Fruit fly (Drosophila melanogaster) whole organism, wandering third instar larva: ENCODE measurements around the gene Ost48.

ENCODE experiments used
- Abd-B ChIP-seq: fragments of >200 bp; optimal IDR thresholded peaks from 2 replicates; lab custom pipeline; 2017; ENCODE audit warnings: missing biosample characterization, missing genetic modification characterization
- CG32264 ChIP-seq: fragments of 200-800 bp; sonication (Bioruptor generic); optimal IDR thresholded peaks from 2 replicates; lab custom pipeline; 2016; ENCODE audit warnings: missing biosample characterization, missing genetic modification characterization
- CG9705 ChIP-seq: fragments of 200-800 bp; sonication (Bioruptor generic); optimal IDR thresholded peaks from 2 replicates; lab custom pipeline; 2018; ENCODE audit warnings: missing biosample characterization, mild to moderate bottlenecking, missing genetic modification characterization
- CrebA ChIP-seq: fragments of 200-800 bp; sonication (Bioruptor generic); optimal IDR thresholded peaks from 2 replicates; lab custom pipeline; 2016; ENCODE audit warnings: missing biosample characterization, mild to moderate bottlenecking, missing genetic modification characterization, borderline replicate concordance
- Dfd ChIP-seq: fragments of >200 bp; optimal IDR thresholded peaks from 2 replicates; lab custom pipeline; 2017; ENCODE audit warnings: missing biosample characterization, missing genetic modification characterization
- Dif ChIP-seq: fragments of 200-275, 200-300 bp; sonication (Bioruptor generic); optimal IDR thresholded peaks from 2 replicates; lab custom pipeline; 2018; ENCODE audit warnings: missing biosample characterization, missing genetic modification characterization; ENCODE audit not compliant: partially characterized antibody
- GATAd ChIP-seq: sonication (Bioruptor generic); optimal IDR thresholded peaks from 2 replicates; lab custom pipeline; 2016; ENCODE audit warnings: missing biosample characterization, missing genetic modification characterization
- HLH106 ChIP-seq: fragments of 200-800 bp; optimal IDR thresholded peaks from 3 replicates; lab custom pipeline; 2019; ENCODE audit warnings: missing biosample characterization, mild to moderate bottlenecking, missing genetic modification characterization, moderate library complexity
- Hnf4 ChIP-seq: fragments of 200-800 bp; sonication (Bioruptor generic); optimal IDR thresholded peaks from 2 replicates; lab custom pipeline; 2016; ENCODE audit warnings: missing biosample characterization, mild to moderate bottlenecking, missing genetic modification characterization
- Hr78 ChIP-seq: fragments of >200 bp; optimal IDR thresholded peaks from 2 replicates; lab custom pipeline; 2017; ENCODE audit warnings: missing biosample characterization, missing genetic modification characterization
- Hr83 ChIP-seq: fragments of 200-300 bp; sonication (Bioruptor generic); optimal IDR thresholded peaks from 2 replicates; lab custom pipeline; 2016; ENCODE audit warnings: missing biosample characterization, mild to moderate bottlenecking, missing genetic modification characterization, moderate library complexity; ENCODE audit not compliant: poor library complexity, severe bottlenecking
- Jra ChIP-seq: sonication (Bioruptor generic); optimal IDR thresholded peaks from 2 replicates; lab custom pipeline; 2016; ENCODE audit warnings: missing biosample characterization, missing genetic modification characterization
- Mio ChIP-seq: sonication (Bioruptor generic); optimal IDR thresholded peaks from 2 replicates; lab custom pipeline; 2016; ENCODE audit warnings: missing biosample characterization, missing genetic modification characterization
- Myc ChIP-seq: fragments of >200 bp; optimal IDR thresholded peaks from 2 replicates; lab custom pipeline; 2017
- N ChIP-seq: fragments of >200 bp; optimal IDR thresholded peaks from 2 replicates; lab custom pipeline; 2018; ENCODE audit warnings: missing biosample characterization, missing external identifiers, missing genetic modification characterization
- OdsH ChIP-seq: fragments of 200-800 bp; sonication (Bioruptor generic); optimal IDR thresholded peaks from 2 replicates; lab custom pipeline; 2016; ENCODE audit warnings: missing biosample characterization, mild to moderate bottlenecking, missing genetic modification characterization
- Sp1 ChIP-seq: fragments of 200-800 bp; sonication (Bioruptor generic); optimal IDR thresholded peaks from 3 replicates; lab custom pipeline; 2019; ENCODE audit warnings: missing biosample characterization, mild to moderate bottlenecking, missing genetic modification characterization, moderate library complexity
- Vsx2 ChIP-seq: fragments of 200-300, 225-300 bp; sonication (Bioruptor generic); optimal IDR thresholded peaks from 2 replicates; lab custom pipeline; 2018; ENCODE audit warnings: missing biosample characterization, missing genetic modification characterization; ENCODE audit not compliant: partially characterized antibody
- br ChIP-seq: fragments of 200-800 bp; sonication (Bioruptor generic); optimal IDR thresholded peaks from 2 replicates; lab custom pipeline; 2016; ENCODE audit warnings: missing biosample characterization, missing genetic modification characterization
- brk ChIP-seq: fragments of 200-800 bp; sonication (Bioruptor generic); optimal IDR thresholded peaks from 2 replicates; lab custom pipeline; 2016; ENCODE audit warnings: missing biosample characterization, mild to moderate bottlenecking, missing genetic modification characterization
- dl ChIP-seq, 2 experiments: fragments of 175-275, 200-275 bp in 1 of 2; fragments of 200-275 bp in 1 of 2; sonication (Bioruptor generic); optimal IDR thresholded peaks; lab custom pipeline; 2018; ENCODE audit warnings: mild to moderate bottlenecking in 2 of 2, missing biosample characterization in 2 of 2, missing genetic modification characterization in 2 of 2, moderate library complexity in 2 of 2; ENCODE audit not compliant: partially characterized antibody in 2 of 2, insufficient read depth in 1 of 2
- dmrt93B ChIP-seq: fragments of 200-800 bp; sonication (Bioruptor generic); optimal IDR thresholded peaks from 2 replicates; lab custom pipeline; 2018; ENCODE audit warnings: missing biosample characterization, mild to moderate bottlenecking, missing genetic modification characterization
- dsf ChIP-seq: sonication (Bioruptor generic); optimal IDR thresholded peaks from 2 replicates; lab custom pipeline; 2016; ENCODE audit warnings: missing biosample characterization, missing genetic modification characterization, borderline replicate concordance
- ey ChIP-seq: fragments of 200-800 bp; sonication (Bioruptor generic); optimal IDR thresholded peaks from 2 replicates; lab custom pipeline; 2016; ENCODE audit warnings: missing biosample characterization, missing genetic modification characterization
- foxo ChIP-seq, 2 experiments: fragments of 200-800 bp; sonication (Bioruptor generic); optimal IDR thresholded peaks; 2 replicates in 1 of 2; 3 replicates in 1 of 2; lab custom pipeline; 2016 to 2017; ENCODE audit warnings: missing biosample characterization in 2 of 2, missing genetic modification characterization in 2 of 2
- fru ChIP-seq: fragments of 200-800 bp; sonication (Bioruptor generic); optimal IDR thresholded peaks from 3 replicates; lab custom pipeline; 2016; ENCODE audit warnings: missing biosample characterization, mild to moderate bottlenecking, missing genetic modification characterization
- h ChIP-seq: fragments of 200-800 bp; sonication (Bioruptor generic); optimal IDR thresholded peaks from 3 replicates; lab custom pipeline; 2016; ENCODE audit warnings: missing biosample characterization, mild to moderate bottlenecking, missing genetic modification characterization
- jim ChIP-seq: fragments of 175-275, 200-325 bp; sonication (Bioruptor generic); optimal IDR thresholded peaks from 2 replicates; lab custom pipeline; 2016; ENCODE audit warnings: missing biosample characterization, mild to moderate bottlenecking, missing genetic modification characterization
- lola ChIP-seq: fragments of >200 bp; optimal IDR thresholded peaks from 2 replicates; lab custom pipeline; 2017; ENCODE audit warnings: missing biosample characterization, missing genetic modification characterization
- pan ChIP-seq: fragments of >200 bp; optimal IDR thresholded peaks from 2 replicates; lab custom pipeline; 2017
- psq ChIP-seq: fragments of 200-800 bp; sonication (Bioruptor generic); optimal IDR thresholded peaks from 3 replicates; lab custom pipeline; 2017; ENCODE audit warnings: missing biosample characterization, mild to moderate bottlenecking, missing genetic modification characterization, moderate library complexity
- rgr ChIP-seq: fragments of 200-800 bp; sonication (Bioruptor generic); optimal IDR thresholded peaks from 3 replicates; lab custom pipeline; 2016; ENCODE audit warnings: missing biosample characterization, mild to moderate bottlenecking, missing genetic modification characterization
- sage ChIP-seq: fragments of 200-800 bp; sonication (Bioruptor generic); optimal IDR thresholded peaks from 2 replicates; lab custom pipeline; 2016; ENCODE audit warnings: missing biosample characterization, mild to moderate bottlenecking, missing genetic modification characterization
- sv ChIP-seq: fragments of 200-800 bp; sonication (Bioruptor generic); optimal IDR thresholded peaks from 3 replicates; lab custom pipeline; 2016; ENCODE audit warnings: missing biosample characterization, missing genetic modification characterization
- tai ChIP-seq: sonication (Bioruptor generic); optimal IDR thresholded peaks from 2 replicates; lab custom pipeline; 2016; ENCODE audit warnings: missing biosample characterization, missing genetic modification characterization
- usp ChIP-seq: fragments of >200 bp; optimal IDR thresholded peaks from 2 replicates; lab custom pipeline; 2017; ENCODE audit warnings: missing biosample characterization, missing genetic modification characterization
- woc ChIP-seq: sonication (Bioruptor generic); optimal IDR thresholded peaks from 2 replicates; lab custom pipeline; 2016; ENCODE audit warnings: missing biosample characterization, mild to moderate bottlenecking, missing genetic modification characterization

Gene Ost48

dm6 chrX:9118961-9119633 is 39.2 kb downstream of the Ost48 start:
- TF ChIP-seq psq (GFP tag; lab: Kevin White, UChicago) (no peak), sage (no peak), Vsx2 (GFP tag; lab: Kevin White, UChicago) (no peak), fru (GFP tag; lab: Kevin White, UChicago) (no peak), Myc (lab: Kevin White, UChicago) (no peak), OdsH (GFP tag; lab: Kevin White, UChicago) (no peak), woc (GFP tag; lab: Kevin White, UChicago) (no peak), Dif (GFP tag; lab: Kevin White, UChicago) (no peak), tai (GFP tag; lab: Kevin White, UChicago) (no peak), rgr (GFP tag; lab: Kevin White, UChicago) (no peak), ey (GFP tag; lab: Kevin White, UChicago) (no peak), dmrt93B (GFP tag; lab: Kevin White, UChicago) (no peak), lola (GFP tag; lab: Kevin White, UChicago) (no peak)

dm6 chrX:9117831-9118230 is 40.5 kb downstream of the Ost48 start:
- TF ChIP-seq Hnf4 (no peak), OdsH (GFP tag; lab: Kevin White, UChicago) (no peak), dl (GFP tag; optimal IDR thresholded peaks at IDR 0.05; lab: Kevin White, UChicago; ENCODE audit: insufficient read depth in 1 of 2, partially characterized antibody in 2 of 2) (no peak), lola (GFP tag; lab: Kevin White, UChicago) (no peak), Jra (GFP tag; lab: Kevin White, UChicago) (no peak), Mio (GFP tag; lab: Kevin White, UChicago) (no peak), Vsx2 (GFP tag; lab: Kevin White, UChicago) (no peak), psq (GFP tag; lab: Kevin White, UChicago) (no peak), pan (no peak), sage (no peak), Hr78 (GFP tag; lab: Kevin White, UChicago) (no peak), GATAd (GFP tag; lab: Kevin White, UChicago) (no peak), woc (GFP tag; lab: Kevin White, UChicago) (no peak)

dm6 chrX:9110155-9110909 is 48.0 kb downstream of the Ost48 start:
- TF ChIP-seq dmrt93B (GFP tag; lab: Kevin White, UChicago) (no peak), Dfd (GFP tag; lab: Kevin White, UChicago) (peak; percentile 85), sage (no peak)

dm6 chrX:9109072-9109844 is 49.1 kb downstream of the Ost48 start:
- peak; percentile 25 for TF ChIP-seq ey (GFP tag; lab: Kevin White, UChicago)
- no peak for TF ChIP-seq pan
- TF ChIP-seq HLH106, result peak; percentile 58
- TF ChIP-seq Myc (lab: Kevin White, UChicago), result no peak
- TF ChIP-seq Vsx2 (GFP tag; lab: Kevin White, UChicago), result no peak
- TF ChIP-seq Sp1 (GFP tag; lab: Kevin White, UChicago), result peak; percentile 19
- TF ChIP-seq N (GFP tag; lab: Kevin White, UChicago), result no peak
- TF ChIP-seq Dfd (GFP tag; lab: Kevin White, UChicago), result no peak
- TF ChIP-seq fru (GFP tag; lab: Kevin White, UChicago), result peak; percentile 29
- peak; percentile 8 for TF ChIP-seq CG9705
- no peak for TF ChIP-seq CrebA (GFP tag; lab: Kevin White, UChicago)
- peak; percentile 7 for TF ChIP-seq h (GFP tag; lab: Kevin White, UChicago)
- TF ChIP-seq Abd-B (GFP tag; lab: Kevin White, UChicago), result no peak
- TF ChIP-seq Hr78 (GFP tag; lab: Kevin White, UChicago), result no peak
- no peak for TF ChIP-seq Hnf4
- peak; percentile 28 for TF ChIP-seq OdsH (GFP tag; lab: Kevin White, UChicago)
- peak in 1 of 2 experiments; percentile 37 for TF ChIP-seq foxo (GFP tag; optimal IDR thresholded peaks at IDR 0.05; lab: Kevin White, UChicago)
- no peak for TF ChIP-seq CG32264 (GFP tag; lab: Kevin White, UChicago)
- TF ChIP-seq dsf (GFP tag; lab: Kevin White, UChicago), result no peak
- peak; percentile 17 for TF ChIP-seq Hr83 (GFP tag; lab: Kevin White, UChicago)
- no peak for TF ChIP-seq sv (GFP tag; lab: Kevin White, UChicago)
- peak; percentile 21 for TF ChIP-seq rgr (GFP tag; lab: Kevin White, UChicago)
- no peak for TF ChIP-seq dl (GFP tag; optimal IDR thresholded peaks at IDR 0.05; lab: Kevin White, UChicago; ENCODE audit: insufficient read depth in 1 of 2, partially characterized antibody in 2 of 2)
- no peak for TF ChIP-seq usp (GFP tag; lab: Kevin White, UChicago)
- no peak for TF ChIP-seq br (GFP tag; lab: Kevin White, UChicago)
- no peak for TF ChIP-seq Dif (GFP tag; lab: Kevin White, UChicago)
- no peak for TF ChIP-seq brk (GFP tag; lab: Kevin White, UChicago)
- no peak for TF ChIP-seq lola (GFP tag; lab: Kevin White, UChicago)
- no peak for TF ChIP-seq jim (GFP tag; lab: Kevin White, UChicago)
- TF ChIP-seq dmrt93B (GFP tag; lab: Kevin White, UChicago), result no peak
- TF ChIP-seq Jra (GFP tag; lab: Kevin White, UChicago), result no peak
